Worm (Caenorhabditis elegans) whole organism, young adult: ENCODE results near the gene nhr-32.
A peak's percentile ranks its signal among the peaks of the same experiment; 100 is the strongest.

Experiments
- B0336.3 ChIP-seq: fragments of 200-800 bp; sonication (Bioruptor generic); IDR thresholded peaks from 2 replicates; pipeline ENCODE4 v1.3.6; 2022; ENCODE audit warnings: missing genetic modification characterization, missing compliant biosample characterization
- C06A6.2 ChIP-seq: fragments of 200-800 bp; sonication (Bioruptor generic); conservative IDR thresholded peaks from 2 replicates; pipeline ENCODE4 v1.3.6; 2022; ENCODE audit warnings: missing genetic modification characterization, missing compliant biosample characterization
- C17E4.6 ChIP-seq: fragments of 200-800 bp; sonication (Bioruptor generic); IDR thresholded peaks from 2 replicates; pipeline ENCODE4 v1.3.6; 2022; ENCODE audit warnings: missing genetic modification reagents, missing genetic modification characterization, missing compliant biosample characterization
- F10E7.11 ChIP-seq: sonication (generic microtip); optimal IDR thresholded peaks from 2 replicates; lab custom pipeline; 2017; ENCODE audit warnings: mild to moderate bottlenecking, missing genetic modification characterization, moderate library complexity, missing compliant biosample characterization
- F39B2.1 ChIP-seq: fragments of 200-800 bp; sonication (Bioruptor generic); IDR thresholded peaks from 2 replicates; pipeline ENCODE4 v1.3.6; 2022; ENCODE audit warnings: missing genetic modification reagents, missing genetic modification characterization, missing compliant biosample characterization
- F49E8.2 ChIP-seq: sonication (generic microtip); optimal IDR thresholded peaks from 3 replicates; lab custom pipeline; 2017; ENCODE audit warnings: missing genetic modification characterization, mild to moderate bottlenecking, missing compliant biosample characterization, antibody characterized with exemption, moderate library complexity; ENCODE audit not compliant: insufficient read depth
- F55B11.4 ChIP-seq: sonication (generic microtip); optimal IDR thresholded peaks from 2 replicates; lab custom pipeline; 2016; ENCODE audit warnings: missing compliant biosample characterization, missing genetic modification characterization, borderline replicate concordance; ENCODE audit not compliant: insufficient read depth
- F57C9.4 ChIP-seq: sonication (generic microtip); optimal IDR thresholded peaks from 2 replicates; lab custom pipeline; 2017; ENCODE audit warnings: mild to moderate bottlenecking, missing genetic modification characterization, missing compliant biosample characterization
- Y53G8AR.9 ChIP-seq: fragments of 200-800 bp; sonication (Bioruptor generic); conservative IDR thresholded peaks from 2 replicates; pipeline ENCODE4 v1.3.6; 2022; ENCODE audit warnings: missing genetic modification reagents, missing genetic modification characterization, missing compliant biosample characterization
- Y79H2A.3 ChIP-seq: fragments of 200-800 bp; sonication (Bioruptor generic); conservative IDR thresholded peaks from 2 replicates; pipeline ENCODE4 v1.3.6; 2022; ENCODE audit warnings: missing genetic modification reagents, missing genetic modification characterization, missing compliant biosample characterization
- Y95B8A.8 ChIP-seq: fragments of 200-800 bp; sonication (Bioruptor generic); IDR thresholded peaks from 2 replicates; pipeline ENCODE4 v1.3.6; 2022; ENCODE audit warnings: missing genetic modification reagents, missing genetic modification characterization, missing compliant biosample characterization
- ZK185.1 ChIP-seq: sonication (generic microtip); optimal IDR thresholded peaks from 2 replicates; lab custom pipeline; 2016; ENCODE audit warnings: mild to moderate bottlenecking, missing genetic modification characterization, missing compliant biosample characterization; ENCODE audit not compliant: poor library complexity, severe bottlenecking
- ama-1 ChIP-seq, 3 experiments: fragments of 150-350 bp in 1 of 3; sonication (generic microtip) in 2 of 3; optimal IDR thresholded peaks; 2 replicates each; lab custom pipeline; 2014 to 2018; ENCODE audit warnings: missing biosample characterization in 2 of 3, missing genetic modification characterization in 2 of 3, missing genetic modification reagents in 2 of 3
- aptf-2 ChIP-seq: fragments of 200-800 bp; sonication (Bioruptor generic); conservative IDR thresholded peaks from 2 replicates; pipeline ENCODE4 v1.3.6; 2022; ENCODE audit warnings: missing genetic modification reagents, missing genetic modification characterization, missing compliant biosample characterization
- aptf-3 ChIP-seq: fragments of 200-800 bp; sonication (Bioruptor generic); IDR thresholded peaks from 2 replicates; pipeline ENCODE4 v1.3.6; 2022; ENCODE audit warnings: missing genetic modification characterization, missing compliant biosample characterization
- atf-7 ChIP-seq: sonication (generic microtip); optimal IDR thresholded peaks from 2 replicates; lab custom pipeline; 2017; ENCODE audit warnings: mild to moderate bottlenecking, missing genetic modification characterization, missing compliant biosample characterization
- ceh-58 ChIP-seq: fragments of 200-800 bp; sonication (Bioruptor generic); IDR thresholded peaks from 2 replicates; pipeline ENCODE4 v1.3.6; 2022; ENCODE audit warnings: missing genetic modification characterization, missing compliant biosample characterization
- egl-18 ChIP-seq: fragments of 200-800 bp; sonication (Bioruptor generic); IDR thresholded peaks from 2 replicates; pipeline ENCODE4 v1.3.6; 2022; ENCODE audit warnings: missing genetic modification reagents, missing genetic modification characterization, missing compliant biosample characterization
- egl-44 ChIP-seq: fragments of 200-800 bp; sonication (Bioruptor generic); IDR thresholded peaks from 2 replicates; pipeline ENCODE4 v1.3.6; 2022; ENCODE audit warnings: missing genetic modification reagents, missing genetic modification characterization, missing compliant biosample characterization
- egrh-3 ChIP-seq: fragments of 200-800 bp; sonication (Bioruptor generic); IDR thresholded peaks from 2 replicates; pipeline ENCODE4 v1.3.6; 2022; ENCODE audit warnings: missing genetic modification reagents, missing genetic modification characterization, missing compliant biosample characterization
- fkh-3 ChIP-seq: sonication (generic microtip); optimal IDR thresholded peaks from 2 replicates; lab custom pipeline; 2016; ENCODE audit warnings: mild to moderate bottlenecking, missing genetic modification characterization, missing compliant biosample characterization
- him-1 ChIP-seq: sonication (generic microtip); optimal IDR thresholded peaks from 2 replicates; lab custom pipeline; 2016; ENCODE audit warnings: missing genotype, missing genetic modification reagents, missing genetic modification characterization, missing compliant biosample characterization
- hlh-12 ChIP-seq: sonication (generic microtip); optimal IDR thresholded peaks from 2 replicates; lab custom pipeline; 2016; ENCODE audit warnings: missing genetic modification characterization, missing compliant biosample characterization
- hmg-1.2 ChIP-seq: fragments of 200-800 bp; sonication (Bioruptor generic); IDR thresholded peaks from 2 replicates; pipeline ENCODE4 v1.3.6; 2022; ENCODE audit warnings: missing genetic modification reagents, missing genetic modification characterization, missing compliant biosample characterization
- hsf-1 ChIP-seq: fragments of 200-800 bp; sonication (Bioruptor generic); IDR thresholded peaks from 2 replicates; pipeline ENCODE4 v1.3.6; 2022; ENCODE audit warnings: missing genetic modification reagents, missing genetic modification characterization, missing compliant biosample characterization
- lin-40 ChIP-seq: sonication (generic microtip); optimal IDR thresholded peaks from 2 replicates; lab custom pipeline; 2016; ENCODE audit warnings: missing genetic modification characterization, mild to moderate bottlenecking, missing compliant biosample characterization, missing genotype, missing genetic modification reagents
- lsl-1 ChIP-seq: fragments of 200-800 bp; sonication (Bioruptor generic); optimal IDR thresholded peaks from 2 replicates; lab custom pipeline; 2018; ENCODE audit warnings: mild to moderate bottlenecking, missing genetic modification characterization, moderate library complexity, missing compliant biosample characterization
- madf-8 ChIP-seq: fragments of 200-800 bp; sonication (Bioruptor generic); conservative IDR thresholded peaks from 2 replicates; pipeline ENCODE4 v1.3.6; 2022; ENCODE audit warnings: missing genetic modification reagents, missing genetic modification characterization, missing compliant biosample characterization
- mcd-1 ChIP-seq: fragments of 200-800 bp; sonication (Bioruptor generic); IDR thresholded peaks from 2 replicates; pipeline ENCODE4 v1.3.6; 2022; ENCODE audit warnings: missing genetic modification reagents, missing genetic modification characterization, missing compliant biosample characterization
- mes-4 ChIP-seq: sonication (generic microtip); optimal IDR thresholded peaks from 2 replicates; lab custom pipeline; 2016; ENCODE audit warnings: missing genotype, missing genetic modification characterization, missing compliant biosample characterization
- mxl-1 ChIP-seq: sonication (generic microtip); optimal IDR thresholded peaks from 2 replicates; lab custom pipeline; 2016; ENCODE audit warnings: missing genetic modification characterization, missing compliant biosample characterization
- nfya-1 ChIP-seq: sonication (generic microtip); optimal IDR thresholded peaks from 2 replicates; lab custom pipeline; 2017; ENCODE audit warnings: antibody characterized with exemption, missing compliant biosample characterization, missing genetic modification characterization, borderline replicate concordance; ENCODE audit not compliant: insufficient read depth
- nfyb-1 ChIP-seq: fragments of 200-800 bp; sonication (Bioruptor generic); IDR thresholded peaks from 2 replicates; pipeline ENCODE4 v1.3.6; 2022; ENCODE audit warnings: missing genetic modification reagents, missing genetic modification characterization, missing compliant biosample characterization
- nhr-120 ChIP-seq: fragments of 200-800 bp; sonication (Bioruptor generic); IDR thresholded peaks from 2 replicates; pipeline ENCODE4 v1.3.6; 2022; ENCODE audit warnings: missing genetic modification characterization, missing compliant biosample characterization
- nhr-179 ChIP-seq: sonication (generic microtip); optimal IDR thresholded peaks from 2 replicates; lab custom pipeline; 2016; ENCODE audit warnings: mild to moderate bottlenecking, missing genetic modification characterization, missing compliant biosample characterization
- nhr-27 ChIP-seq: fragments of 200-800 bp; sonication (Bioruptor generic); optimal IDR thresholded peaks from 2 replicates; lab custom pipeline; 2018; ENCODE audit warnings: mild to moderate bottlenecking, missing genetic modification characterization, moderate library complexity, missing compliant biosample characterization
- nhr-80 ChIP-seq: sonication (generic microtip); optimal IDR thresholded peaks from 2 replicates; lab custom pipeline; 2016; ENCODE audit warnings: missing genetic modification characterization, missing compliant biosample characterization
- pbrm-1 ChIP-seq: fragments of 200-800 bp; sonication (Bioruptor generic); IDR thresholded peaks from 2 replicates; pipeline ENCODE4 v1.3.6; 2022; ENCODE audit warnings: missing genetic modification reagents, missing genetic modification characterization, missing compliant biosample characterization
- pha-4 ChIP-seq: fragments of 150-350 bp; sonication (generic microtip); optimal IDR thresholded peaks from 2 replicates; lab custom pipeline; 2014; ENCODE audit warnings: missing biosample characterization, missing genetic modification reagents, missing genetic modification characterization
- rec-8 ChIP-seq, 2 experiments: sonication (generic microtip); optimal IDR thresholded peaks; 2 replicates each; lab custom pipeline; 2016; ENCODE audit warnings: mild to moderate bottlenecking in 2 of 2, missing genetic modification characterization in 2 of 2, missing genetic modification reagents in 2 of 2, missing genotype in 2 of 2, missing biosample characterization in 1 of 2, missing compliant biosample characterization in 1 of 2, moderate library complexity in 1 of 2
- repo-1 ChIP-seq: sonication (generic microtip); optimal IDR thresholded peaks from 2 replicates; lab custom pipeline; 2017; ENCODE audit warnings: mild to moderate bottlenecking, missing genetic modification characterization, missing compliant biosample characterization
- tbx-9 ChIP-seq: sonication (generic microtip); optimal IDR thresholded peaks from 2 replicates; lab custom pipeline; 2016; ENCODE audit warnings: borderline replicate concordance, missing genetic modification characterization, inconsistent platforms, missing compliant biosample characterization
- tlf-1 ChIP-seq: fragments of 200-800 bp; sonication (Bioruptor generic); optimal IDR thresholded peaks from 2 replicates; lab custom pipeline; 2018; ENCODE audit warnings: mild to moderate bottlenecking, missing genetic modification characterization, missing compliant biosample characterization
- unc-130 ChIP-seq: sonication (generic microtip); optimal IDR thresholded peaks from 2 replicates; lab custom pipeline; 2016; ENCODE audit warnings: missing genetic modification reagents, missing genetic modification characterization, missing compliant biosample characterization
- unc-62 ChIP-seq: fragments of 150-350 bp; optimal IDR thresholded peaks from 2 replicates; lab custom pipeline; 2014; ENCODE audit warnings: missing biosample characterization, missing genetic modification reagents, missing genetic modification characterization
- zim-3 ChIP-seq: sonication (generic microtip); optimal IDR thresholded peaks from 2 replicates; lab custom pipeline; 2017; ENCODE audit warnings: mild to moderate bottlenecking, missing genetic modification characterization, moderate library complexity, missing compliant biosample characterization
- ztf-26 ChIP-seq: sonication (generic microtip); optimal IDR thresholded peaks from 2 replicates; lab custom pipeline; 2017; ENCODE audit warnings: missing genetic modification characterization, missing compliant biosample characterization

The nhr-32 gene

DNA sequence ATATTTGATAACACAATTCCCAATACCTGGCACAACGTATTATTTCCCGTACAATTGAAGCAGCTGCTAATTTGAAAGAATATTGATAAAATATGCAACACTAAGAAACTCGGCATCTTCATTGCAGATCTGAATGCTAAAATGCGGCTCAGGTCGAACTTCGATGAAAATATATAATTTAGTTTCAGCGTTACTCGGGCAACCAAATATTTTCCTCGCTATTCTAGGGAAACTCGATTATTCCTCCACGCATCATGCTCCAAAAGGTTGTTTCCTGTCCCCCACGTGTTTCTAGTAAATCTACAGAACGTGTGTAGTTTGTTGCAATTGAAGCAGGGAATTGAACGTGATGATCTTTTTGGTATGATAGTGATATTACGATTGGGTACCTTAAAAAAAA, 2.7 kb upstream of the nhr-32 start:
- TF ChIP-seq C06A6.2 (no peak), zim-3 (tag; lab: Kevin White, UChicago) (no peak), repo-1 (tag; lab: Kevin White, UChicago) (no peak), F55B11.4 (tag; lab: Kevin White, UChicago) (no peak), F49E8.2 (tag; lab: Kevin White, UChicago) (no peak), hlh-12 (no peak), aptf-3 (GFP tag; lab: Robert Waterston, UW) (no peak)
- TF ChIP-seq, all 124 proteins: peak for 0

DNA sequence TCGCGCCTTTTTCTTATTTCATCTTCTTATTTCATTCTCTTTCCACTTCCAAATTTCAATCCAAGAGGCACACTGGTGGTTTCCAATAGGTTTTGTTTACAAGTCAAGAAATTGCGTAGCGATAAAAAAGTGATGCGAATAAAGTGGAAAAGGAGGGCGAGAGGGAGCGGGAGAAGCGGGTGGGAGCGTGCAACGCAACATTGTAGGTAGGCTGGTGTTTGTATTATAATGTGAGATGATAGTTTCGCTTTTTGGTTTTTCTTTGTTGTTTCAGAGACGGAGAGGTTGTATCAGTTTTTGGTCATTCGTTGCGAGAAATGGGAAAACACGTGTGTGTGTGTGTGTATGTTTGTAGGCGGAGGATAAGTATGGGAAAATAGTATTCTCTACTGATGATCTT, 1.6 kb upstream of the nhr-32 start:
- TF ChIP-seq B0336.3 (peak; percentile 60; the same call in 1 of the 2 replicates), hmg-1.2 (GFP tag; lab: Robert Waterston, UW) (no peak), Y53G8AR.9 (no peak), lin-40 (tag; lab: Kevin White, UChicago) (peak; percentile 31), nhr-120 (GFP tag; lab: Robert Waterston, UW) (no peak), egrh-3 (GFP tag; lab: Robert Waterston, UW) (no peak), Y95B8A.8 (GFP tag; lab: Robert Waterston, UW) (no peak), nhr-27 (tag; lab: Kevin White, UChicago) (no peak), him-1 (tag; lab: Kevin White, UChicago) (no peak), atf-7 (tag; lab: Kevin White, UChicago) (peak; percentile 38), fkh-3 (tag; lab: Kevin White, UChicago) (no peak), nhr-179 (tag; lab: Kevin White, UChicago) (no peak), lsl-1 (GFP tag; lab: Kevin White, UChicago) (no peak), F55B11.4 (tag; lab: Kevin White, UChicago) (no peak), tlf-1 (GFP tag; lab: Kevin White, UChicago) (no peak), repo-1 (tag; lab: Kevin White, UChicago) (peak; percentile 16), hsf-1 (no peak), Y79H2A.3 (GFP tag; lab: Robert Waterston, UW) (no peak), madf-8 (GFP tag; lab: Robert Waterston, UW) (no peak), unc-62 (GFP tag; lab: Kevin White, UChicago) (no peak), unc-130 (GFP tag; lab: Kevin White, UChicago) (no peak), C17E4.6 (GFP tag; lab: Robert Waterston, UW) (no peak), mxl-1 (tag; lab: Kevin White, UChicago) (no peak), nfya-1 (tag; lab: Kevin White, UChicago) (no peak), nfyb-1 (GFP tag; lab: Robert Waterston, UW) (no peak), aptf-2 (GFP tag; lab: Robert Waterston, UW) (no peak), rec-8 (tag; optimal IDR thresholded peaks at IDR 0.05; lab: Kevin White, UChicago) (no peak), egl-18 (no peak), pbrm-1 (GFP tag; lab: Robert Waterston, UW) (no peak), tbx-9 (tag; lab: Kevin White, UChicago) (no peak), F39B2.1 (GFP tag; lab: Robert Waterston, UW) (no peak), mes-4 (no peak), F57C9.4 (tag; lab: Kevin White, UChicago) (no peak), ztf-26 (no peak), mcd-1 (no peak), pha-4 (tag; lab: Kevin White, UChicago) (peak; percentile 90), egl-44 (GFP tag; lab: Robert Waterston, UW) (no peak), nhr-80 (tag; lab: Kevin White, UChicago) (peak; percentile 89), ceh-58 (GFP tag; lab: Robert Waterston, UW) (no peak), ZK185.1 (peak; percentile 30), ama-1 (optimal IDR thresholded peaks at IDR 0.05; lab: Kevin White, UChicago) (no peak), ama-1 (GFP tag; optimal IDR thresholded peaks at IDR 0.05; lab: Kevin White, UChicago) (no peak), aptf-3 (GFP tag; lab: Robert Waterston, UW) (no peak), F10E7.11 (tag; lab: Kevin White, UChicago) (no peak)
